Fruit fly (Drosophila melanogaster): Measurements from ENCODE around the gene Edg84A.

dm6 chr3R:6665117-6665654, 19.1 kb upstream of the Edg84A start:
- TF ChIP-seq h (GFP tag; optimal IDR thresholded peaks at IDR 0.05), result no peak
- no peak for TF ChIP-seq CG9705 (GFP tag; optimal IDR thresholded peaks at IDR 0.05)
- no peak for TF ChIP-seq N (GFP tag; optimal IDR thresholded peaks at IDR 0.05)
- TF ChIP-seq Abd-B (GFP tag; optimal IDR thresholded peaks at IDR 0.05), result no peak
- no peak for TF ChIP-seq Hr83 (GFP tag; optimal IDR thresholded peaks at IDR 0.05; ENCODE audit: poor library complexity, severe bottlenecking)
- no peak for TF ChIP-seq sage (GFP tag; optimal IDR thresholded peaks at IDR 0.05)

All from whole organism, wandering third instar larva.